Worm (Caenorhabditis elegans): ENCODE data around the gene psf-1.
A peak's percentile ranks its signal among the peaks of the same experiment; 100 is the strongest.

The psf-1 gene

ce11 chrII:9956116-9956515 lies 12.4 kb upstream of the psf-1 start:
- TF ChIP-seq nhr-11 (tag; optimal IDR thresholded peaks at IDR 0.05) = peak; percentile 3
- TF ChIP-seq fkh-10 (GFP tag; optimal IDR thresholded peaks at IDR 0.05) = no peak
- no peak for TF ChIP-seq daf-12 (tag; optimal IDR thresholded peaks at IDR 0.05)
- peak in 1 of 2 experiments; percentile 53 for TF ChIP-seq unc-62 (GFP tag; optimal IDR thresholded peaks at IDR 0.05 in 1 of 2)
- no peak for TF ChIP-seq unc-62 (tag; optimal IDR thresholded peaks at IDR 0.05)
- TF ChIP-seq attf-4 (tag; optimal IDR thresholded peaks at IDR 0.05) = no peak

ce11 chrII:9960127-9960526 lies 8.3 kb upstream of the psf-1 start:
- TF ChIP-seq aha-1 (tag) (peak; percentile 78), hlh-30 (tag; optimal IDR thresholded peaks at IDR 0.05; ENCODE audit: insufficient read depth) (peak; percentile 7), egl-43 (GFP tag; IDR thresholded peaks at IDR 0.05) (peak; percentile 56; the same call in 1 of the 2 replicates), unc-62 (GFP tag; optimal IDR thresholded peaks at IDR 0.05 in 1 of 2) (peak in 1 of 2 experiments; percentile 84), unc-62 (tag; optimal IDR thresholded peaks at IDR 0.05) (no peak), hif-1 (tag; optimal IDR thresholded peaks at IDR 0.05) (no peak)

DNA sequence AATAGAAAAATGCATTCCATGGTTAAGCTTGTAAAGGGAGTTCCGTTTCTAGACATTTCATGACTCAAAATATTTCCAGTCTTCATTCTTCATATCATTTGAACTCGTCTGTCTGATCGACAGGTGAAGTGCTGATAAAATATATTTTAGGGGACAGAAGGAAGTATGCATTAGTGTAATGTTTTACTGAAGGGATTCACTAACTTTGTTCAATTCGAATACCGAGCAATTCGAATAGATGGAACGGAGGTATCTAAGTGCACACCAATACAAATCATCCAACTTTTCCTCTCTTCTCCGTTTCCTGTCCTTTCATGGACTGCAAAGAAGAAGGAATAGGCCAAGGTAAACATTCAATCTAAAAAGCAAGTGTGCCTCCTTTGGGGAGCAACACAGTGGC lies 4.7 kb upstream of the psf-1 start:
- TF ChIP-seq lin-38 (GFP tag; IDR thresholded peaks at IDR 0.05) (no peak), Y75B8A.6 (GFP tag; IDR thresholded peaks at IDR 0.05) (no peak), jun-1 (tag; optimal IDR thresholded peaks at IDR 0.05) (no peak), set-16 (GFP tag; IDR thresholded peaks at IDR 0.05) (no peak), dmd-6 (GFP tag; IDR thresholded peaks at IDR 0.05) (peak; percentile 25; the same call in 1 of the 2 replicates), ceh-28 (tag; optimal IDR thresholded peaks at IDR 0.05) (no peak), arid-1 (GFP tag; conservative IDR thresholded peaks at IDR 0.05) (no peak), unc-62 (GFP tag; optimal IDR thresholded peaks at IDR 0.05 in 1 of 2) (peak in 1 of 2 experiments; percentile 93), unc-62 (tag; optimal IDR thresholded peaks at IDR 0.05) (no peak), ztf-7 (tag; optimal IDR thresholded peaks at IDR 0.05) (no peak), zip-11 (GFP tag; IDR thresholded peaks at IDR 0.05) (no peak), duxl-1 (tag; optimal IDR thresholded peaks at IDR 0.05; ENCODE audit: poor library complexity) (no peak), F49E8.2 (tag; optimal IDR thresholded peaks at IDR 0.05; ENCODE audit: borderline replicate concordance) (no peak), nhr-10 (tag; optimal IDR thresholded peaks at IDR 0.05) (no peak), pqm-1 (tag; optimal IDR thresholded peaks at IDR 0.05) (peak; percentile 41), D1046.2 (GFP tag; IDR thresholded peaks at IDR 0.05) (no peak), nhr-102 (tag; optimal IDR thresholded peaks at IDR 0.05) (no peak), nhr-25 (tag; optimal IDR thresholded peaks at IDR 0.05; ENCODE audit: borderline replicate concordance, insufficient read depth) (no peak), nhr-11 (tag; optimal IDR thresholded peaks at IDR 0.05) (no peak)

ce11 chrII:9965325-9965724 lies 3.1 kb upstream of the psf-1 start:
- TF ChIP-seq php-3 (GFP tag; IDR thresholded peaks at IDR 0.05) (no peak), nhr-25 (tag; optimal IDR thresholded peaks at IDR 0.05; ENCODE audit: borderline replicate concordance, insufficient read depth) (no peak), sdz-12 (GFP tag; optimal IDR thresholded peaks at IDR 0.05) (no peak), lin-15B (tag; optimal IDR thresholded peaks at IDR 0.05) (no peak)

DNA sequence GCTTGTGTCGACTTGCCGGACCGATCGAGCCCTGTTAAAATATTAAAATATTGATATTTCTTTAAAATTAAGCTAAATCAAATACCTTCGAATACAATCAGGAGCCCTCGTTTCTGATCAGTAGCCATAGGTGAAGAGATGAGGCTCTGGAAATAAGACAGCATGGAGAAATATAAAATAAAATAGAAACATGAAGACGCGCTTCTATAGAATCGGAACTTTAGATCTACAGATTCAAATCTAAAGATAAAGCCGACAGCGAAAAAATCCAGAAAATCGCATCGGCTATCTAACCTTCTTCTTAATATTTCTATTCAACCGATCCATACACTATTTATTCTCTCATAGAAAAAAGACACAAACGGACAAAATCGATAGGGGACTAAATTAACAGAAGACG lies 1.5 kb upstream of the psf-1 start, which contains the start of gene dtmk-1:
Gene dtmk-1 (minus strand): TSS at position 146 of the 400 bp plus-strand sequence.
- no peak for TF ChIP-seq fkh-10 (GFP tag; optimal IDR thresholded peaks at IDR 0.05)
- TF ChIP-seq mep-1 (tag; optimal IDR thresholded peaks at IDR 0.05) = no peak
- no peak for TF ChIP-seq F49E8.2 (tag; optimal IDR thresholded peaks at IDR 0.05; ENCODE audit: borderline replicate concordance)
- peak; percentile 33; the same call in 1 of the 2 replicates for TF ChIP-seq lin-38 (GFP tag; IDR thresholded peaks at IDR 0.05)
- TF ChIP-seq egl-27 (tag; optimal IDR thresholded peaks at IDR 0.05) = no peak
- TF ChIP-seq sdz-12 (GFP tag; optimal IDR thresholded peaks at IDR 0.05) = no peak
- no peak for TF ChIP-seq nhr-41 (GFP tag; IDR thresholded peaks at IDR 0.05)
- no peak for TF ChIP-seq lim-7 (GFP tag; IDR thresholded peaks at IDR 0.05)
- no peak for TF ChIP-seq mxl-3 (GFP tag; optimal IDR thresholded peaks at IDR 0.05)
- TF ChIP-seq Y48G9A.11 (GFP tag; IDR thresholded peaks at IDR 0.05) = no peak
- no peak for TF ChIP-seq nhr-10 (tag; optimal IDR thresholded peaks at IDR 0.05)
- TF ChIP-seq nhr-76 (tag; optimal IDR thresholded peaks at IDR 0.05) = no peak
- TF ChIP-seq zfp-3 (GFP tag; conservative IDR thresholded peaks at IDR 0.05) = 0 out of 2 replicates have a peak, but pooled peaks have one; percentile 9
- no peak for TF ChIP-seq nhr-77 (tag; optimal IDR thresholded peaks at IDR 0.05)
- 0 out of 2 replicates have a peak, but pooled peaks have one; percentile 10 for TF ChIP-seq pha-4 (GFP tag; IDR thresholded peaks at IDR 0.05)
- TF ChIP-seq pha-4 (tag; optimal IDR thresholded peaks at IDR 0.05) = no peak
- TF ChIP-seq aly-2 (tag; optimal IDR thresholded peaks at IDR 0.05) = no peak
- TF ChIP-seq R02D3.7 (tag; optimal IDR thresholded peaks at IDR 0.05) = no peak
- TF ChIP-seq nhr-102 (tag; optimal IDR thresholded peaks at IDR 0.05) = no peak
- no peak for TF ChIP-seq D1046.2 (GFP tag; IDR thresholded peaks at IDR 0.05)
- TF ChIP-seq dmd-6 (GFP tag; IDR thresholded peaks at IDR 0.05) = no peak
- TF ChIP-seq hlh-30 (tag; optimal IDR thresholded peaks at IDR 0.05; ENCODE audit: insufficient read depth) = no peak
- TF ChIP-seq lin-13 (GFP tag; optimal IDR thresholded peaks at IDR 0.05) = peak; percentile 12

Measured in whole organism, L4 larva.